Worm (Caenorhabditis elegans) whole organism, midembryonic: Measurements from ENCODE around the gene D1005.6.

Experiments
- T22C8.4 ChIP-seq: fragments of 200-800 bp; sonication (Bioruptor generic); IDR thresholded peaks from 2 replicates; pipeline ENCODE4 v1.3.6; 2022; ENCODE audit warnings: missing genetic modification characterization, missing compliant biosample characterization
- cog-1 ChIP-seq: sonication (generic microtip); optimal IDR thresholded peaks from 2 replicates; lab custom pipeline; 2016; ENCODE audit warnings: missing genetic modification characterization, missing compliant biosample characterization
- flt-1 ChIP-seq: fragments of 200-800 bp; sonication (Bioruptor generic); IDR thresholded peaks from 2 replicates; pipeline ENCODE4 v1.3.6; 2022; ENCODE audit warnings: missing genetic modification characterization, missing compliant biosample characterization
- ztf-23 ChIP-seq: fragments of 200-800 bp; sonication (Bioruptor generic); IDR thresholded peaks from 2 replicates; pipeline ENCODE4 v1.3.6; 2022; ENCODE audit warnings: missing genetic modification reagents, missing genetic modification characterization, missing compliant biosample characterization

- no peak for TF ChIP-seq flt-1 (GFP tag; lab: Robert Waterston, UW)
- no peak for TF ChIP-seq T22C8.4 (GFP tag; lab: Robert Waterston, UW)
- no peak for TF ChIP-seq ztf-23
- no peak for TF ChIP-seq cog-1 (tag; lab: Kevin White, UChicago)
Measured at ce11 chrX:1440161-1440560, 24.4 kb downstream of the D1005.6 start, which contains the start of gene sedl-1.
